Fruit fly (Drosophila melanogaster): ENCODE measurements around the gene Ddr.

Gene Ddr

dm6 chr2L:6339010-6339897 lies 86.3 kb downstream of the Ddr start (continued):
- no peak for TF ChIP-seq Lim3 (GFP tag; IDR thresholded peaks at IDR 0.05)
- no peak for TF ChIP-seq cato (GFP tag; optimal IDR thresholded peaks at IDR 0.05; ENCODE audit: borderline replicate concordance)
- no peak for TF ChIP-seq CG11093 (GFP tag; IDR thresholded peaks at IDR 0.05)
- peak; percentile 25; the same call in 1 of the 2 replicates for TF ChIP-seq Ada2b (GFP tag; IDR thresholded peaks at IDR 0.05)
- no peak for TF ChIP-seq CG15011 (GFP tag; optimal IDR thresholded peaks at IDR 0.05)
- TF ChIP-seq pros (GFP tag; optimal IDR thresholded peaks at IDR 0.05) = peak; percentile 32
- no peak for TF ChIP-seq Dfd (GFP tag; optimal IDR thresholded peaks at IDR 0.05)
- TF ChIP-seq Aef1 (GFP tag; IDR thresholded peaks at IDR 0.05) = peak; percentile 39; the same call in 1 of the 3 replicates
- TF ChIP-seq HHEX (GFP tag; optimal IDR thresholded peaks at IDR 0.05) = peak; percentile 37
- no peak for TF ChIP-seq dimm (GFP tag; IDR thresholded peaks at IDR 0.05)
- TF ChIP-seq repo (GFP tag; optimal IDR thresholded peaks at IDR 0.05) = peak; percentile 38
- peak; percentile 31; the same call in 1 of the 2 replicates for TF ChIP-seq lmd (GFP tag; IDR thresholded peaks at IDR 0.05)
- TF ChIP-seq zf30C (GFP tag; optimal IDR thresholded peaks at IDR 0.05) = no peak
- no peak for TF ChIP-seq Hey (tag; optimal IDR thresholded peaks at IDR 0.05)
- TF ChIP-seq CG6683 (GFP tag; optimal IDR thresholded peaks at IDR 0.05) = no peak
- no peak for TF ChIP-seq trh (GFP tag; optimal IDR thresholded peaks at IDR 0.05)
- TF ChIP-seq CG8924 (tag; optimal IDR thresholded peaks at IDR 0.05) = peak; percentile 17
- TF ChIP-seq en (GFP tag; optimal IDR thresholded peaks at IDR 0.05) = no peak
- no peak for TF ChIP-seq Neu2 (GFP tag; optimal IDR thresholded peaks at IDR 0.05; ENCODE audit: borderline replicate concordance)
- peak; percentile 22 for TF ChIP-seq CG2712 (tag; optimal IDR thresholded peaks at IDR 0.05)
- peak; percentile 39; the same call in 1 of the 3 replicates for TF ChIP-seq CG7357 (GFP tag; IDR thresholded peaks at IDR 0.05)
- TF ChIP-seq h (optimal IDR thresholded peaks at IDR 0.05) = no peak
- no peak for TF ChIP-seq CG17912 (GFP tag; optimal IDR thresholded peaks at IDR 0.05)
- peak; percentile 11 for TF ChIP-seq caup (GFP tag; optimal IDR thresholded peaks at IDR 0.05; ENCODE audit: severe bottlenecking)
- TF ChIP-seq peb (GFP tag; IDR thresholded peaks at IDR 0.05) = no peak
- peak; percentile 45 for TF ChIP-seq CG9437 (GFP tag; optimal IDR thresholded peaks at IDR 0.05)
- no peak for TF ChIP-seq TFAM (GFP tag; optimal IDR thresholded peaks at IDR 0.05)
- peak; percentile 61 for TF ChIP-seq CG11504 (tag; optimal IDR thresholded peaks at IDR 0.05)
- TF ChIP-seq CG9817 (tag; optimal IDR thresholded peaks at IDR 0.05) = peak; percentile 40
- peak; percentile 9 for TF ChIP-seq CG18619 (GFP tag; optimal IDR thresholded peaks at IDR 0.05)
- TF ChIP-seq grn (GFP tag; optimal IDR thresholded peaks at IDR 0.05) = peak; percentile 67
- TF ChIP-seq CG4424 (GFP tag; optimal IDR thresholded peaks at IDR 0.05) = peak; percentile 44
- peak; percentile 22 for TF ChIP-seq CG12769 (tag; optimal IDR thresholded peaks at IDR 0.05)
- TF ChIP-seq lilli (GFP tag; optimal IDR thresholded peaks at IDR 0.05) = peak; percentile 46
- TF ChIP-seq nmo (GFP tag; optimal IDR thresholded peaks at IDR 0.05) = peak; percentile 18
- no peak for TF ChIP-seq crc (GFP tag; optimal IDR thresholded peaks at IDR 0.05)
- peak; percentile 34 for TF ChIP-seq Antp (GFP tag; optimal IDR thresholded peaks at IDR 0.05)
- TF ChIP-seq B-H1 (GFP tag; IDR thresholded peaks at IDR 0.05) = peak; percentile 19; the same call in 1 of the 3 replicates
- peak; percentile 6 for TF ChIP-seq CG17802 (tag; optimal IDR thresholded peaks at IDR 0.05)
- TF ChIP-seq CG2116 (GFP tag; optimal IDR thresholded peaks at IDR 0.05) = no peak
- TF ChIP-seq ash1 (GFP tag; optimal IDR thresholded peaks at IDR 0.05) = no peak
- TF ChIP-seq CG32532 (GFP tag; IDR thresholded peaks at IDR 0.05) = peak; percentile 42; the same call in 1 of the 2 replicates
- TF ChIP-seq CG3838 (GFP tag; optimal IDR thresholded peaks at IDR 0.05) = no peak
- peak; percentile 69 for TF ChIP-seq HLHmδ (GFP tag; optimal IDR thresholded peaks at IDR 0.05)
- peak; percentile 4 for TF ChIP-seq Side (GFP tag; optimal IDR thresholded peaks at IDR 0.05)
- TF ChIP-seq CG4404 (GFP tag; IDR thresholded peaks at IDR 0.05) = no peak
- no peak for TF ChIP-seq Mrtf (GFP tag; IDR thresholded peaks at IDR 0.05)
- TF ChIP-seq MESR4 (GFP tag; optimal IDR thresholded peaks at IDR 0.05) = no peak
- TF ChIP-seq ato (GFP tag; IDR thresholded peaks at IDR 0.05; ENCODE audit: partially characterized antibody) = no peak
- TF ChIP-seq br (optimal IDR thresholded peaks at IDR 0.05) = no peak

Measured in whole organism, embryonic.